Worm (Caenorhabditis elegans) whole organism, L1 larva: ENCODE measurements around the gene Y53F4B.51.

Experiments
- C34B4.2 ChIP-seq: sonication (generic microtip); optimal IDR thresholded peaks from 2 replicates; lab custom pipeline; 2017; ENCODE audit warnings: mild to moderate bottlenecking, missing genetic modification characterization, missing compliant biosample characterization
- blmp-1 ChIP-seq: fragments of 150-350 bp; optimal IDR thresholded peaks from 2 replicates; lab custom pipeline; 2014; ENCODE audit warnings: missing biosample characterization, missing genetic modification characterization
- ceh-82 ChIP-seq, 3 experiments: fragments of 150-350 bp in 1 of 3; sonication (generic microtip) in 2 of 3; optimal IDR thresholded peaks; 2 replicates each; lab custom pipeline; 2014 to 2017; ENCODE audit warnings: missing biosample characterization in 3 of 3, missing genetic modification characterization in 3 of 3
- ces-1 ChIP-seq: fragments of 150-350 bp; optimal IDR thresholded peaks from 2 replicates; lab custom pipeline; 2014; ENCODE audit warnings: missing biosample characterization, missing genetic modification reagents, missing genetic modification characterization
- dsc-1 ChIP-seq: sonication (generic microtip); optimal IDR thresholded peaks from 2 replicates; lab custom pipeline; 2016; ENCODE audit warnings: mild to moderate bottlenecking, missing genetic modification characterization, missing compliant biosample characterization
- elt-3 ChIP-seq, 6 experiments: fragments of 150-350 bp in 1 of 6; sonication (generic microtip); optimal IDR thresholded peaks; 2 replicates each; lab custom pipeline; 2017 to 2018; ENCODE audit warnings: missing biosample characterization in 6 of 6, missing genetic modification characterization in 6 of 6, inconsistent platforms in 1 of 6
- lin-39 ChIP-seq: fragments of 150-350 bp; optimal IDR thresholded peaks from 2 replicates; lab custom pipeline; 2014; ENCODE audit warnings: missing biosample characterization, missing genetic modification reagents, missing genetic modification characterization
- mep-1 ChIP-seq: fragments of 150-350 bp; optimal IDR thresholded peaks from 2 replicates; lab custom pipeline; 2014; ENCODE audit warnings: missing biosample characterization, missing genetic modification characterization
- nhr-76 ChIP-seq: sonication (generic microtip); optimal IDR thresholded peaks from 2 replicates; lab custom pipeline; 2017; ENCODE audit warnings: missing biosample characterization, missing genetic modification characterization
- pqm-1 ChIP-seq: sonication (generic microtip); optimal IDR thresholded peaks from 3 replicates; lab custom pipeline; 2017; ENCODE audit warnings: missing biosample characterization, missing genetic modification characterization
- skn-1 ChIP-seq: fragments of 150-350 bp; optimal IDR thresholded peaks from 2 replicates; lab custom pipeline; 2014; ENCODE audit warnings: missing biosample characterization, missing genetic modification characterization
- unc-130 ChIP-seq: fragments of 150-350 bp; optimal IDR thresholded peaks from 2 replicates; lab custom pipeline; 2017; ENCODE audit warnings: missing biosample characterization, missing genetic modification characterization, inconsistent platforms
- unc-86 ChIP-seq: sonication (generic microtip); optimal IDR thresholded peaks from 2 replicates; lab custom pipeline; 2016; ENCODE audit warnings: missing genetic modification characterization, missing compliant biosample characterization

- TF ChIP-seq blmp-1 (no peak), ceh-82 (tag; optimal IDR thresholded peaks at IDR 0.05; lab: Kevin White, UChicago) (no peak), unc-130 (no peak), C34B4.2 (tag; lab: Kevin White, UChicago) (no peak), dsc-1 (tag; lab: Kevin White, UChicago) (no peak), elt-3 (tag; optimal IDR thresholded peaks at IDR 0.05; lab: Kevin White, UChicago) (no peak), mep-1 (tag; lab: Kevin White, UChicago) (no peak), pqm-1 (tag; lab: Kevin White, UChicago) (no peak), unc-86 (no peak), ces-1 (GFP tag; lab: Kevin White, UChicago) (no peak), nhr-76 (tag; lab: Kevin White, UChicago) (no peak), lin-39 (tag; lab: Kevin White, UChicago) (no peak), skn-1 (tag; lab: Kevin White, UChicago) (peak; percentile 11)
Observed at ce11 chrII:15037782-15038181, 23.5 kb upstream of the Y53F4B.51 start, which contains the start of gene Y53F4B.14.
